Worm (Caenorhabditis elegans) whole organism, L2 larva: ENCODE data around the gene Y2H9A.6.
"Not testable (repeated sequence)": the region's sequence is repeated elsewhere in the genome, so short reads cannot be mapped to it uniquely, and the experiment has no call there.

Experiments used
- C34F6.9 ChIP-seq: fragments of 150-350 bp; optimal IDR thresholded peaks from 2 replicates; lab custom pipeline; 2014; ENCODE audit warnings: missing biosample characterization, missing genetic modification characterization
- F13H6.1 ChIP-seq: sonication (generic microtip); optimal IDR thresholded peaks from 2 replicates; lab custom pipeline; 2016; ENCODE audit warnings: missing genetic modification characterization, missing compliant biosample characterization
- R02D3.7 ChIP-seq: fragments of 150-350 bp; optimal IDR thresholded peaks from 2 replicates; lab custom pipeline; 2014; ENCODE audit warnings: missing biosample characterization, missing genetic modification characterization
- Y55F3AM.14 ChIP-seq: fragments of 200-800 bp; sonication (Bioruptor generic); optimal IDR thresholded peaks from 2 replicates; lab custom pipeline; 2018; ENCODE audit warnings: mild to moderate bottlenecking, missing genetic modification characterization, missing compliant biosample characterization
- ZK546.5 ChIP-seq: sonication (generic microtip); optimal IDR thresholded peaks from 2 replicates; lab custom pipeline; 2017; ENCODE audit warnings: missing biosample characterization, missing genetic modification characterization
- alr-1 ChIP-seq: fragments of 150-350 bp; optimal IDR thresholded peaks from 2 replicates; lab custom pipeline; 2014; ENCODE audit warnings: missing biosample characterization, missing genetic modification characterization
- aly-2 ChIP-seq: fragments of 150-350 bp; optimal IDR thresholded peaks from 2 replicates; lab custom pipeline; 2014; ENCODE audit warnings: missing biosample characterization, missing genetic modification characterization
- ama-1 ChIP-seq: fragments of 150-350 bp; optimal IDR thresholded peaks from 2 replicates; lab custom pipeline; 2018; ENCODE audit warnings: inconsistent platforms
- blmp-1 ChIP-seq: sonication (generic microtip); optimal IDR thresholded peaks from 2 replicates; lab custom pipeline; 2017; ENCODE audit warnings: missing genetic modification characterization, mild to moderate bottlenecking, missing compliant biosample characterization, antibody characterized with exemption, moderate library complexity; ENCODE audit not compliant: insufficient read depth
- ceh-16 ChIP-seq: fragments of 150-350 bp; optimal IDR thresholded peaks from 2 replicates; lab custom pipeline; 2014; ENCODE audit warnings: missing biosample characterization, missing genetic modification characterization
- ceh-82 ChIP-seq: fragments of 150-350 bp; optimal IDR thresholded peaks from 2 replicates; lab custom pipeline; 2014; ENCODE audit warnings: missing biosample characterization, missing genetic modification characterization
- crh-2 ChIP-seq: sonication (generic microtip); optimal IDR thresholded peaks from 2 replicates; lab custom pipeline; 2017; ENCODE audit warnings: missing biosample characterization, missing genetic modification characterization
- elt-1 ChIP-seq: fragments of 150-350 bp; optimal IDR thresholded peaks from 2 replicates; lab custom pipeline; 2014; ENCODE audit warnings: missing biosample characterization, missing genetic modification characterization
- elt-3 ChIP-seq: sonication (generic microtip); optimal IDR thresholded peaks from 2 replicates; lab custom pipeline; 2017; ENCODE audit warnings: missing biosample characterization, missing genetic modification characterization
- fos-1 ChIP-seq: fragments of 150-350 bp; optimal IDR thresholded peaks from 2 replicates; lab custom pipeline; 2014; ENCODE audit warnings: missing biosample characterization, missing genetic modification characterization
- gmeb-1 ChIP-seq: fragments of 150-350 bp; optimal IDR thresholded peaks from 2 replicates; lab custom pipeline; 2014; ENCODE audit warnings: missing biosample characterization, missing genetic modification characterization
- lin-11 ChIP-seq: fragments of 150-350 bp; sonication (generic microtip); optimal IDR thresholded peaks from 2 replicates; lab custom pipeline; 2014; ENCODE audit warnings: missing biosample characterization, missing genetic modification characterization, inconsistent platforms, mixed read lengths
- lin-13 ChIP-seq: fragments of 150-350 bp; optimal IDR thresholded peaks from 2 replicates; lab custom pipeline; 2014; ENCODE audit warnings: missing biosample characterization, missing genetic modification reagents, missing genetic modification characterization
- lin-39 ChIP-seq: fragments of 150-350 bp; optimal IDR thresholded peaks from 2 replicates; lab custom pipeline; 2014; ENCODE audit warnings: missing biosample characterization, missing genetic modification reagents, missing genetic modification characterization
- lsy-2 ChIP-seq, 2 experiments: fragments of 150-350 bp in 1 of 2; sonication (generic microtip) in 1 of 2; optimal IDR thresholded peaks; 2 replicates each; lab custom pipeline; 2014 to 2017; ENCODE audit warnings: missing biosample characterization in 2 of 2, missing genetic modification characterization in 2 of 2
- mab-5 ChIP-seq: fragments of 150-350 bp; optimal IDR thresholded peaks from 2 replicates; lab custom pipeline; 2014; ENCODE audit warnings: missing biosample characterization, missing genetic modification characterization
- mbf-1 ChIP-seq: sonication (generic microtip); optimal IDR thresholded peaks from 2 replicates; lab custom pipeline; 2017; ENCODE audit warnings: missing biosample characterization, missing genetic modification characterization
- mdl-1 ChIP-seq, 2 experiments: fragments of 150-350 bp in 1 of 2; sonication (generic microtip) in 1 of 2; optimal IDR thresholded peaks; 2 replicates each; lab custom pipeline; 2017; ENCODE audit warnings: missing biosample characterization in 2 of 2, missing genetic modification characterization in 2 of 2
- nhr-12 ChIP-seq: fragments of 150-350 bp; optimal IDR thresholded peaks from 2 replicates; lab custom pipeline; 2014; ENCODE audit warnings: missing biosample characterization, missing genetic modification characterization
- nhr-129 ChIP-seq: fragments of 150-350 bp; optimal IDR thresholded peaks from 2 replicates; lab custom pipeline; 2014; ENCODE audit warnings: missing biosample characterization, missing genetic modification characterization
- nhr-21 ChIP-seq: fragments of 150-350 bp; optimal IDR thresholded peaks from 2 replicates; lab custom pipeline; 2014; ENCODE audit warnings: missing biosample characterization, missing genetic modification characterization
- nhr-237 ChIP-seq: fragments of 150-350 bp; optimal IDR thresholded peaks from 2 replicates; lab custom pipeline; 2014; ENCODE audit warnings: missing biosample characterization, missing genetic modification characterization
- nhr-77 ChIP-seq: fragments of 150-350 bp; optimal IDR thresholded peaks from 2 replicates; lab custom pipeline; 2014; ENCODE audit warnings: missing biosample characterization, missing genetic modification characterization
- peb-1 ChIP-seq: fragments of 150-350 bp; optimal IDR thresholded peaks from 2 replicates; lab custom pipeline; 2014; ENCODE audit warnings: missing biosample characterization, missing genetic modification characterization
- sem-4 ChIP-seq: fragments of 150-350 bp; optimal IDR thresholded peaks from 2 replicates; lab custom pipeline; 2014; ENCODE audit warnings: missing biosample characterization, missing genetic modification reagents, missing genetic modification characterization
- sma-3 ChIP-seq: sonication (generic microtip); optimal IDR thresholded peaks from 2 replicates; lab custom pipeline; 2016; ENCODE audit warnings: missing genetic modification reagents, missing genetic modification characterization, missing compliant biosample characterization
- sma-9 ChIP-seq, 2 experiments: fragments of 150-350 bp in 1 of 2; sonication (generic microtip) in 1 of 2; optimal IDR thresholded peaks; 2 replicates each; lab custom pipeline; 2014 to 2016; ENCODE audit warnings: missing genetic modification characterization in 2 of 2, mild to moderate bottlenecking in 1 of 2, missing biosample characterization in 1 of 2, missing compliant biosample characterization in 1 of 2, missing genetic modification reagents in 1 of 2, moderate library complexity in 1 of 2
- snpc-4 ChIP-seq: fragments of 150-350 bp; optimal IDR thresholded peaks from 2 replicates; lab custom pipeline; 2014; ENCODE audit warnings: missing biosample characterization, missing genetic modification characterization
- unc-39 ChIP-seq: fragments of 150-350 bp; optimal IDR thresholded peaks from 2 replicates; lab custom pipeline; 2014; ENCODE audit warnings: missing biosample characterization, missing genetic modification characterization
- unc-55 ChIP-seq: fragments of 150-350 bp; sonication (generic microtip); optimal IDR thresholded peaks from 3 replicates; lab custom pipeline; 2014; ENCODE audit warnings: missing biosample characterization, missing genetic modification reagents, missing genetic modification characterization
- unc-62 ChIP-seq: fragments of 150-350 bp; optimal IDR thresholded peaks from 2 replicates; lab custom pipeline; 2014; ENCODE audit warnings: missing biosample characterization, missing genetic modification reagents, missing genetic modification characterization
- zag-1 ChIP-seq: fragments of 150-350 bp; optimal IDR thresholded peaks from 2 replicates; lab custom pipeline; 2014; ENCODE audit warnings: missing biosample characterization, missing genetic modification characterization
- ztf-11 ChIP-seq: sonication (generic microtip); optimal IDR thresholded peaks from 2 replicates; lab custom pipeline; 2017; ENCODE audit warnings: missing biosample characterization, missing genetic modification characterization
- ztf-4 ChIP-seq: fragments of 150-350 bp; optimal IDR thresholded peaks from 2 replicates; lab custom pipeline; 2014; ENCODE audit warnings: missing biosample characterization, missing genetic modification characterization

The Y2H9A.6 gene

ce11 chrV:13443535-13443934 is at the start of gene Y2H9A.6:
Y2H9A.6 (plus strand) TSS chrV:13443835.
- TF ChIP-seq fos-1 (tag; lab: Kevin White, UChicago); blmp-1 (tag; lab: Kevin White, UChicago); gmeb-1: not testable (repeated sequence)

- TF ChIP-seq sma-3 (GFP tag; lab: Kevin White, UChicago) (no peak), unc-39 (tag; lab: Kevin White, UChicago) (no peak), ztf-11 (tag; lab: Kevin White, UChicago) (no peak), gmeb-1 (no peak), ceh-16 (tag; lab: Kevin White, UChicago) (no peak), unc-55 (GFP tag; lab: Kevin White, UChicago) (no peak), F13H6.1 (no peak), mbf-1 (tag; lab: Kevin White, UChicago) (no peak), mab-5 (no peak)
- TF ChIP-seq, all 48 proteins: peak for 0
These were observed 48.7 kb upstream of the Y2H9A.6 start for ce11 chrV:13394968-13395367.

ce11 chrV:13396426-13396825 is 47.2 kb upstream of the Y2H9A.6 start:
- peak; percentile 17 for TF ChIP-seq nhr-129 (tag; lab: Kevin White, UChicago)
- no peak for TF ChIP-seq sma-3 (GFP tag; lab: Kevin White, UChicago)
- TF ChIP-seq Y55F3AM.14 (GFP tag; lab: Kevin White, UChicago) = peak; percentile 39
- TF ChIP-seq zag-1 (tag; lab: Kevin White, UChicago) = peak; percentile 48

- TF ChIP-seq unc-55 (GFP tag; lab: Kevin White, UChicago) (no peak), mdl-1 (tag; optimal IDR thresholded peaks at IDR 0.05; lab: Kevin White, UChicago) (no peak), lin-39 (tag; lab: Kevin White, UChicago) (no peak), aly-2 (tag; lab: Kevin White, UChicago) (no peak), snpc-4 (no peak), zag-1 (tag; lab: Kevin White, UChicago) (no peak), elt-3 (tag; lab: Kevin White, UChicago) (no peak), blmp-1 (tag; lab: Kevin White, UChicago) (no peak), nhr-237 (tag; lab: Kevin White, UChicago) (no peak), unc-62 (GFP tag; lab: Kevin White, UChicago) (no peak), peb-1 (tag; lab: Kevin White, UChicago) (no peak), ceh-82 (no peak), alr-1 (tag; lab: Kevin White, UChicago) (no peak)
These were observed 42.0 kb upstream of the Y2H9A.6 start for ce11 chrV:13401669-13402068.

- peak; percentile 31 for TF ChIP-seq C34F6.9
- TF ChIP-seq sem-4 (tag; lab: Kevin White, UChicago) = no peak
- TF ChIP-seq lin-11 = no peak
- no peak for TF ChIP-seq mdl-1 (tag; optimal IDR thresholded peaks at IDR 0.05; lab: Kevin White, UChicago)
- no peak for TF ChIP-seq ceh-16 (tag; lab: Kevin White, UChicago)
- no peak for TF ChIP-seq mab-5
- TF ChIP-seq nhr-77 (tag; lab: Kevin White, UChicago) = no peak
- TF ChIP-seq R02D3.7 (tag; lab: Kevin White, UChicago) = no peak
- TF ChIP-seq sma-9 (GFP tag; optimal IDR thresholded peaks at IDR 0.05; lab: Kevin White, UChicago) = peak; percentile 42
- TF ChIP-seq sma-9 (tag; optimal IDR thresholded peaks at IDR 0.05; lab: Kevin White, UChicago) = no peak
- no peak for TF ChIP-seq nhr-12 (tag; lab: Kevin White, UChicago)
- TF ChIP-seq ceh-82 = no peak
- TF ChIP-seq unc-55 (GFP tag; lab: Kevin White, UChicago) = peak; percentile 4
- TF ChIP-seq nhr-129 (tag; lab: Kevin White, UChicago) = peak; percentile 80
- TF ChIP-seq zag-1 (tag; lab: Kevin White, UChicago) = no peak
- TF ChIP-seq elt-1 (tag; lab: Kevin White, UChicago) = no peak
- no peak for TF ChIP-seq snpc-4
- TF ChIP-seq alr-1 (tag; lab: Kevin White, UChicago) = no peak
- no peak for TF ChIP-seq ZK546.5 (tag; lab: Kevin White, UChicago)
- no peak for TF ChIP-seq blmp-1 (tag; lab: Kevin White, UChicago)
- TF ChIP-seq ztf-11 (tag; lab: Kevin White, UChicago) = no peak
- TF ChIP-seq lsy-2 (tag; optimal IDR thresholded peaks at IDR 0.05; lab: Kevin White, UChicago) = peak in 1 of 2 experiments; percentile 18
- peak; percentile 72 for TF ChIP-seq lin-39 (tag; lab: Kevin White, UChicago)
- no peak for TF ChIP-seq unc-62 (GFP tag; lab: Kevin White, UChicago)
- TF ChIP-seq unc-39 (tag; lab: Kevin White, UChicago) = no peak
- no peak for TF ChIP-seq nhr-21
- TF ChIP-seq peb-1 (tag; lab: Kevin White, UChicago) = no peak
- no peak for TF ChIP-seq mbf-1 (tag; lab: Kevin White, UChicago)
- TF ChIP-seq crh-2 = no peak
- TF ChIP-seq aly-2 (tag; lab: Kevin White, UChicago) = no peak
- TF ChIP-seq ztf-4 (tag; lab: Kevin White, UChicago) = no peak
- no peak for TF ChIP-seq ama-1 (lab: Kevin White, UChicago)
- TF ChIP-seq F13H6.1 = peak; percentile 3
- TF ChIP-seq lin-13 (GFP tag; lab: Kevin White, UChicago) = no peak
These were observed 41.1 kb upstream of the Y2H9A.6 start for ce11 chrV:13402524-13402923.
